Fruit fly (Drosophila melanogaster) whole organism, embryonic: ENCODE results near the gene CG9776.

Experiments
- Abd-B ChIP-seq: fragments of 200-800 bp; sonication (Bioruptor generic); optimal IDR thresholded peaks from 2 replicates; lab custom pipeline; 2018; ENCODE audit warnings: missing biosample characterization, mild to moderate bottlenecking, missing genetic modification characterization, moderate library complexity
- Atf3 ChIP-seq: fragments of 200-800 bp; sonication (Bioruptor generic); optimal IDR thresholded peaks from 3 replicates; lab custom pipeline; 2016; ENCODE audit warnings: missing biosample characterization, missing genetic modification characterization
- CG10543 ChIP-seq: fragments of 200-800 bp; sonication (Bioruptor generic); optimal IDR thresholded peaks from 3 replicates; lab custom pipeline; 2017; ENCODE audit warnings: missing biosample characterization, mild to moderate bottlenecking, missing genetic modification characterization, moderate library complexity
- CG10654 ChIP-seq: fragments of 200-800 bp; sonication (Bioruptor generic); optimal IDR thresholded peaks from 2 replicates; lab custom pipeline; 2016; ENCODE audit warnings: missing biosample characterization, missing genetic modification characterization
- CG10979 ChIP-seq: fragments of 200-800 bp; sonication (Bioruptor generic); optimal IDR thresholded peaks from 2 replicates; lab custom pipeline; 2018; ENCODE audit warnings: missing biosample characterization, mild to moderate bottlenecking, missing genetic modification characterization, moderate library complexity
- CG15011 ChIP-seq: fragments of 200-800 bp; sonication (Bioruptor generic); optimal IDR thresholded peaks from 3 replicates; lab custom pipeline; 2018; ENCODE audit warnings: missing biosample characterization, mild to moderate bottlenecking, missing genetic modification characterization
- CG15269 ChIP-seq: fragments of 200-800 bp; sonication (Bioruptor generic); optimal IDR thresholded peaks from 2 replicates; lab custom pipeline; 2018; ENCODE audit warnings: missing biosample characterization, mild to moderate bottlenecking, missing genetic modification characterization, moderate library complexity
- CG15601 ChIP-seq: fragments of 200-800 bp; sonication (Bioruptor generic); optimal IDR thresholded peaks from 3 replicates; lab custom pipeline; 2019; ENCODE audit warnings: missing biosample characterization, mild to moderate bottlenecking, missing genetic modification characterization, moderate library complexity
- CG1603 ChIP-seq: fragments of 200-800 bp; sonication (Bioruptor generic); optimal IDR thresholded peaks from 2 replicates; lab custom pipeline; 2019; ENCODE audit warnings: missing biosample characterization, mild to moderate bottlenecking, missing genetic modification characterization, moderate library complexity
- CG17829 ChIP-seq: fragments of 200-800 bp; optimal IDR thresholded peaks from 2 replicates; lab custom pipeline; 2019; ENCODE audit warnings: missing biosample characterization, mild to moderate bottlenecking, missing genetic modification characterization, moderate library complexity
- CG1792 ChIP-seq: fragments of 200-800 bp; sonication (Bioruptor generic); optimal IDR thresholded peaks from 2 replicates; lab custom pipeline; 2016; ENCODE audit warnings: missing biosample characterization, missing genetic modification characterization
- CG2120 ChIP-seq: fragments of 200-800 bp; sonication (Bioruptor generic); optimal IDR thresholded peaks from 3 replicates; lab custom pipeline; 2016; ENCODE audit warnings: missing biosample characterization, missing genetic modification characterization
- CG34376 ChIP-seq: fragments of 200-800 bp; sonication (Bioruptor generic); optimal IDR thresholded peaks from 2 replicates; lab custom pipeline; 2018; ENCODE audit warnings: missing biosample characterization, mild to moderate bottlenecking, missing genetic modification characterization
- CG4328 ChIP-seq: fragments of 200-800 bp; sonication (Bioruptor generic); optimal IDR thresholded peaks from 3 replicates; lab custom pipeline; 2017; ENCODE audit warnings: missing biosample characterization, missing genetic modification reagents, missing genetic modification characterization
- CG6683 ChIP-seq: fragments of 200-800 bp; sonication (Bioruptor generic); optimal IDR thresholded peaks from 2 replicates; lab custom pipeline; 2017; ENCODE audit warnings: missing biosample characterization, mild to moderate bottlenecking, missing genetic modification characterization, missing genetic modification reagents
- CG7928 ChIP-seq: fragments of 200-800 bp; sonication (Bioruptor generic); optimal IDR thresholded peaks from 2 replicates; lab custom pipeline; 2017; ENCODE audit warnings: missing biosample characterization, mild to moderate bottlenecking, missing genetic modification characterization
- CG7987 ChIP-seq: fragments of 200-800 bp; sonication (Bioruptor generic); optimal IDR thresholded peaks from 2 replicates; lab custom pipeline; 2018; ENCODE audit warnings: missing biosample characterization, mild to moderate bottlenecking, missing genetic modification characterization, moderate library complexity
- CG8765 ChIP-seq: fragments of 200-800 bp; sonication (Bioruptor generic); IDR thresholded peaks from 2 replicates; pipeline ENCODE4 v1.3.6; 2022; ENCODE audit warnings: missing biosample characterization, missing genetic modification characterization
- D19B ChIP-seq: fragments of 200-800 bp; sonication (Bioruptor generic); optimal IDR thresholded peaks from 2 replicates; lab custom pipeline; 2017; ENCODE audit warnings: missing biosample characterization, mild to moderate bottlenecking, missing genetic modification characterization
- Dad ChIP-seq: fragments of 200-800 bp; sonication (Bioruptor generic); optimal IDR thresholded peaks from 3 replicates; lab custom pipeline; 2016; ENCODE audit warnings: missing biosample characterization, missing genetic modification characterization
- Deaf1 ChIP-seq: fragments of 200-800 bp; optimal IDR thresholded peaks from 3 replicates; lab custom pipeline; 2019; ENCODE audit warnings: missing biosample characterization, mild to moderate bottlenecking, missing genetic modification characterization, moderate library complexity
- Doc3 ChIP-seq: fragments of 200-800 bp; sonication (Bioruptor generic); IDR thresholded peaks from 3 replicates; pipeline ENCODE4 v1.3.6; 2022; ENCODE audit warnings: missing biosample characterization, missing genetic modification characterization; ENCODE audit not compliant: partially characterized antibody
- Drgx ChIP-seq: fragments of 200-800 bp; sonication (Bioruptor generic); IDR thresholded peaks from 2 replicates; pipeline ENCODE4 v1.3.6; 2022; ENCODE audit warnings: missing biosample characterization, missing genetic modification characterization
- Ets65A ChIP-seq: fragments of 200-800 bp; sonication (Bioruptor generic); peaks from one replicate; lab custom pipeline; 2016; ENCODE audit warnings: missing biosample characterization, missing genetic modification characterization
- H15 ChIP-seq: fragments of 200-800 bp; sonication (Bioruptor generic); IDR thresholded peaks from 3 replicates; pipeline ENCODE4 v1.3.6; 2022; ENCODE audit warnings: missing biosample characterization, missing genetic modification characterization
- Hmx ChIP-seq: fragments of 200-800 bp; sonication (Bioruptor generic); optimal IDR thresholded peaks from 2 replicates; lab custom pipeline; 2016; ENCODE audit warnings: missing biosample characterization, missing genetic modification characterization
- Lhr ChIP-seq: fragments of 200-800 bp; sonication (Bioruptor generic); optimal IDR thresholded peaks from 3 replicates; lab custom pipeline; 2017; ENCODE audit warnings: mild to moderate bottlenecking, missing biosample characterization, missing genetic modification reagents, missing genetic modification characterization
- MBD-R2 ChIP-seq: fragments of 200-800 bp; sonication (Bioruptor generic); IDR thresholded peaks from 2 replicates; pipeline ENCODE4 v1.3.6; 2022; ENCODE audit warnings: missing biosample characterization, missing genetic modification characterization
- Nf-YC ChIP-seq: fragments of 200-800 bp; optimal IDR thresholded peaks from 3 replicates; lab custom pipeline; 2019; ENCODE audit warnings: missing biosample characterization, mild to moderate bottlenecking, missing genetic modification characterization, moderate library complexity
- NfI ChIP-seq: fragments of 200-800 bp; sonication (Bioruptor generic); optimal IDR thresholded peaks from 3 replicates; lab custom pipeline; 2018; ENCODE audit warnings: missing biosample characterization, mild to moderate bottlenecking, missing genetic modification characterization, moderate library complexity
- Opbp ChIP-seq: fragments of 200-800 bp; sonication (Bioruptor generic); IDR thresholded peaks from 3 replicates; pipeline ENCODE4 v1.3.6; 2022; ENCODE audit warnings: missing biosample characterization, missing genetic modification characterization; ENCODE audit not compliant: partially characterized antibody
- PHDP ChIP-seq: fragments of 200-800 bp; sonication (Bioruptor generic); optimal IDR thresholded peaks from 3 replicates; lab custom pipeline; 2018; ENCODE audit warnings: missing biosample characterization, mild to moderate bottlenecking, missing genetic modification characterization, moderate library complexity
- Ptx1 ChIP-seq: fragments of 200-800 bp; sonication (Bioruptor generic); IDR thresholded peaks from 2 replicates; pipeline ENCODE4 v1.3.6; 2022; ENCODE audit warnings: missing biosample characterization, missing genetic modification characterization
- ase ChIP-seq: fragments of 200-800 bp; sonication (Bioruptor generic); IDR thresholded peaks from 3 replicates; pipeline ENCODE4 v1.3.6; 2022; ENCODE audit warnings: missing biosample characterization, missing genetic modification characterization
- cad ChIP-seq: fragments of >200 bp; optimal IDR thresholded peaks from 2 replicates; lab custom pipeline; 2017; ENCODE audit warnings: missing biosample characterization, missing genetic modification characterization
- chn ChIP-seq: fragments of 200-800 bp; sonication (Bioruptor generic); optimal IDR thresholded peaks from 2 replicates; lab custom pipeline; 2016; ENCODE audit warnings: missing biosample characterization, missing genetic modification characterization
- ci ChIP-seq: fragments of 200-800 bp; sonication (Bioruptor generic); IDR thresholded peaks from 3 replicates; pipeline ENCODE4 v1.3.6; 2022; ENCODE audit warnings: missing biosample characterization, missing genetic modification characterization
- en ChIP-seq: fragments of 200-800 bp; sonication (Bioruptor generic); optimal IDR thresholded peaks from 2 replicates; lab custom pipeline; 2016; ENCODE audit warnings: missing biosample characterization, missing genetic modification characterization
- grau ChIP-seq: fragments of 200-800 bp; optimal IDR thresholded peaks from 3 replicates; lab custom pipeline; 2019; ENCODE audit warnings: missing biosample characterization, mild to moderate bottlenecking, missing genetic modification characterization, moderate library complexity
- jumu ChIP-seq: fragments of 200-800 bp; sonication (Bioruptor generic); optimal IDR thresholded peaks from 3 replicates; lab custom pipeline; 2016; ENCODE audit warnings: missing biosample characterization, missing genetic modification characterization
- phol ChIP-seq: fragments of 200-800 bp; sonication (Bioruptor generic); optimal IDR thresholded peaks from 3 replicates; lab custom pipeline; 2018; ENCODE audit warnings: missing biosample characterization, mild to moderate bottlenecking, missing genetic modification characterization, moderate library complexity
- row ChIP-seq: fragments of 200-800 bp; sonication (Bioruptor generic); IDR thresholded peaks from 3 replicates; pipeline ENCODE4 v1.3.6; 2022; ENCODE audit warnings: missing biosample characterization, missing genetic modification characterization
- run ChIP-seq: fragments of 200-800 bp; sonication (Bioruptor generic); optimal IDR thresholded peaks from 3 replicates; lab custom pipeline; 2018; ENCODE audit warnings: missing biosample characterization, mild to moderate bottlenecking, missing genetic modification characterization
- sd ChIP-seq: fragments of 200-800 bp; sonication (Bioruptor generic); optimal IDR thresholded peaks from 3 replicates; lab custom pipeline; 2018; ENCODE audit warnings: missing biosample characterization, mild to moderate bottlenecking, missing genetic modification characterization, moderate library complexity
- sim ChIP-seq: fragments of 200-800 bp; sonication (Bioruptor generic); IDR thresholded peaks from 2 replicates; pipeline ENCODE4 v1.3.6; 2022; ENCODE audit warnings: missing biosample characterization, missing genetic modification characterization
- sna ChIP-seq: fragments of 200-800 bp; sonication (Bioruptor generic); IDR thresholded peaks from 2 replicates; pipeline ENCODE4 v1.3.6; 2022; ENCODE audit warnings: missing biosample characterization, missing genetic modification characterization; ENCODE audit not compliant: partially characterized antibody
- zfh2 ChIP-seq: fragments of 200-800 bp; sonication (Bioruptor generic); optimal IDR thresholded peaks from 2 replicates; lab custom pipeline; 2016; ENCODE audit warnings: missing biosample characterization, missing genetic modification characterization

Gene CG9776

DNA sequence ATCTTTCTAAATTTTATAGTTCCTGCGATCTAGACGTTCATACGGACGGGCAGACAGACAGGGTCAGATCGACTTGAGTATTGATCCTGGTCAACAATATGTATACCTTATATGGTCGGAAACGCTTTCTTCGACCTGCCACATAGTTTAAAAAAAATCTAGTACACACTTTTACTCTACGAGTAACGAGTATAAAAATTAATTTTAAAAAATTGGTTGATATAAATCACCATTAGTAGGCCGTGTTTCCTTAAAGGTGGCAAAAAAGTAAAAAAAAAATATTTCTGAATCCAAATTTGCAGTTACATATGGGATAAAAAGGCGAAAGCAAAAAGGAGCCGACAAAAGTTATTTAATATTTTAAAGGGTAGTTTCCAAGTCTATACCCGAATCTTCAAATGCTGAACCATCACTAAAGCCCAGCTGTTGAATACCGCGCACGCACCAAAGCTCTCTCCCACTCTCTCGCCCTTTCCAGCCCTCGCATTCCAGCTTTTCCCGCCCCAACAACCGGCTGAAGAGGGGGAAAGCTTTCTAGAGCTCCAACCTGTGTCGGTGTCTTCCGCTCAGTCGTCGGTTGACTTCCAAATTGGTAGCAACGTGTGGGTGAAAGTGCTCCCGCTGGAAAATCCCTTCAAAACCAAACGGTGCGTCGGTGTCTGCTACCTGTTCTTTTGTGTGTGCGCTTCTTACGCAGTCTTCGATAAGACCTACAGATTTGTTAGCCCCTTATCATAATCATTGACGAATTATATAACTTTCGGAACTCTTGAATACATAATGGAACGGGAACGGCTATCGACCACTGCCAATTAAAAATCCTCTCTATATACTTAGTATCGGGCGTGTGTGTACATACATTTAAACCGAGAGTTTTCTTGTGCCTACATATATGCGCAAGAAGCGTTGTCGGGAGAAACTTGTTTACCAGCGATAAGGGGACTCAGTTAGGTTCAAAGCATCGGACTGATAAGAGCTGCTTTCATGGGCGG is 44.8 kb upstream of the CG9776 start, which contains the start of gene Sfxn1-3 (continued):
- TF ChIP-seq CG10979 (tag; lab: Kevin White, UChicago) (peak; percentile 24), NfI (GFP tag; lab: Kevin White, UChicago) (peak; percentile 38), MBD-R2 (GFP tag; lab: Robert Waterston, UW) (peak; percentile 27; the same call in 1 of the 2 replicates), Drgx (no peak), Deaf1 (tag; lab: Kevin White, UChicago) (peak; percentile 81), zfh2 (GFP tag; lab: Kevin White, UChicago) (no peak), CG10543 (GFP tag; lab: Kevin White, UChicago) (peak; percentile 94), Abd-B (GFP tag; lab: Kevin White, UChicago) (no peak), CG10654 (GFP tag; lab: Kevin White, UChicago) (no peak), Atf3 (GFP tag; lab: Kevin White, UChicago) (peak; percentile 0), CG17829 (peak; percentile 9), Hmx (GFP tag; lab: Kevin White, UChicago) (no peak), Ets65A (peak; percentile 78), H15 (GFP tag; lab: Robert Waterston, UW) (0 out of 3 replicates have a peak, but pooled peaks have one; percentile 2), CG15269 (tag; lab: Kevin White, UChicago) (peak; percentile 42), Dad (peak; percentile 10), Opbp (GFP tag; lab: Robert Waterston, UW) (0 out of 3 replicates have a peak, but pooled peaks have one; percentile 59), chn (GFP tag; lab: Kevin White, UChicago) (peak; percentile 9), row (peak; percentile 95), CG1792 (GFP tag; lab: Kevin White, UChicago) (peak; percentile 49), Nf-YC (tag; lab: Kevin White, UChicago) (peak; percentile 56), sna (GFP tag; lab: Robert Waterston, UW) (peak; percentile 52; the same call in 1 of the 2 replicates), CG34376 (GFP tag; lab: Kevin White, UChicago) (peak; percentile 98), CG6683 (GFP tag; lab: Kevin White, UChicago) (no peak), CG15601 (peak; percentile 40), ci (GFP tag; lab: Robert Waterston, UW) (peak; percentile 73), CG1603 (tag; lab: Kevin White, UChicago) (peak; percentile 23), PHDP (tag; lab: Kevin White, UChicago) (peak; percentile 12), grau (peak; percentile 23), Doc3 (peak; percentile 20; the same call in 1 of the 3 replicates), run (tag; lab: Kevin White, UChicago) (peak; percentile 16), sd (tag; lab: Kevin White, UChicago) (peak; percentile 95), CG2120 (GFP tag; lab: Kevin White, UChicago) (peak; percentile 64), cad (GFP tag; lab: Kevin White, UChicago) (no peak), CG15011 (no peak), en (GFP tag; lab: Kevin White, UChicago) (no peak), CG4328 (GFP tag; lab: Kevin White, UChicago) (peak; percentile 67), D19B (peak; percentile 96), ase (0 out of 3 replicates have a peak, but pooled peaks have one; percentile 40), phol (peak; percentile 20), CG8765 (no peak), Ptx1 (GFP tag; lab: Robert Waterston, UW) (peak; percentile 24; the same call in 1 of the 2 replicates), jumu (GFP tag; lab: Kevin White, UChicago) (peak; percentile 33), sim (no peak), CG7987 (GFP tag; lab: Kevin White, UChicago) (peak; percentile 73), CG7928 (GFP tag; lab: Kevin White, UChicago) (peak; percentile 84), Lhr (GFP tag; lab: Kevin White, UChicago) (peak; percentile 29)
